Fruit fly (Drosophila melanogaster) whole organism, adult: ENCODE data around the gene CG31189.

Experiments used
- CG12768 ChIP-seq: fragments of 200-800 bp; sonication (Bioruptor generic); optimal IDR thresholded peaks from 2 replicates; lab custom pipeline; 2017; ENCODE audit warnings: missing biosample characterization, missing genetic modification characterization, mild to moderate bottlenecking, moderate library complexity, missing genetic modification reagents
- CG14711 ChIP-seq: fragments of 200-800 bp; sonication (Bioruptor generic); optimal IDR thresholded peaks from 2 replicates; lab custom pipeline; 2018; ENCODE audit warnings: missing biosample characterization, mild to moderate bottlenecking, missing genetic modification characterization, moderate library complexity
- CG1620 ChIP-seq: fragments of 200-800 bp; sonication (Bioruptor generic); optimal IDR thresholded peaks from 2 replicates; lab custom pipeline; 2016; ENCODE audit warnings: missing biosample characterization, missing genetic modification characterization
- CG33017 ChIP-seq: fragments of 200-800 bp; sonication (Bioruptor generic); optimal IDR thresholded peaks from 2 replicates; lab custom pipeline; 2018; ENCODE audit warnings: missing biosample characterization, mild to moderate bottlenecking, missing genetic modification characterization, moderate library complexity
- CG5204 ChIP-seq: fragments of 200-800 bp; sonication (Bioruptor generic); optimal IDR thresholded peaks from 2 replicates; lab custom pipeline; 2016; ENCODE audit warnings: missing biosample characterization, missing genetic modification characterization
- CG7101 ChIP-seq: fragments of 200-800 bp; sonication (Bioruptor generic); optimal IDR thresholded peaks from 2 replicates; lab custom pipeline; 2018; ENCODE audit warnings: missing biosample characterization, mild to moderate bottlenecking, missing genetic modification characterization, moderate library complexity
- Crg-1 ChIP-seq: fragments of 200-800 bp; sonication (Bioruptor generic); optimal IDR thresholded peaks from 2 replicates; lab custom pipeline; 2016; ENCODE audit warnings: missing biosample characterization, missing genetic modification characterization
- kay ChIP-seq: fragments of 200-800 bp; sonication (Bioruptor generic); peaks from one replicate; lab custom pipeline; 2016; ENCODE audit warnings: missing biosample characterization, missing genetic modification characterization, borderline replicate concordance
- tj ChIP-seq: fragments of 200-800 bp; sonication (Bioruptor generic); optimal IDR thresholded peaks from 3 replicates; lab custom pipeline; 2017; ENCODE audit warnings: missing biosample characterization, mild to moderate bottlenecking, missing genetic modification characterization, moderate library complexity
- toe ChIP-seq: fragments of 200-800 bp; sonication (Bioruptor generic); optimal IDR thresholded peaks from 2 replicates; lab custom pipeline; 2016; ENCODE audit warnings: missing biosample characterization, missing genetic modification characterization

DNA sequence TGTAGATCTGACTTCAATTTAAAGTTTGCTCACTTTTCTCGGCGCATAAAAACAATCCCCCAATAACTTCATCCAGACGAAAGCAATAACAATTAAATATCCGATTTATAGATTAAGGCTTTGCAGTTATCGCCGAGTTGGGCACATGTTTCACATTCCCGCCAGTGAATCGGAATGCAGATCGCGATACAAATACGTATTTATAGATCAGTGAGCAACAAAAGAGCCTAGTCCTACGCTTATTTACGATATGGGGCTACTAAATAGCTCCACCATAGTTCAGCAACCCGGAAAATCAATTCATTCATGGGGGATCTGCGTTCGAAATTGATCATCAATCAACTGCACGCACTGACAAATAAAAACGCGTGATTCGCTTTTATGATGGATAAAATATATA is 46.4 kb upstream of the CG31189 start:
- TF ChIP-seq Crg-1 (GFP tag; lab: Kevin White, UChicago) (no peak), toe (no peak), CG33017 (tag; lab: Kevin White, UChicago) (no peak), kay (GFP tag; lab: Kevin White, UChicago) (no peak), CG7101 (tag; lab: Kevin White, UChicago) (no peak), CG14711 (tag; lab: Kevin White, UChicago) (no peak), CG1620 (GFP tag; lab: Kevin White, UChicago) (no peak), CG5204 (GFP tag; lab: Kevin White, UChicago) (no peak), tj (GFP tag; lab: Kevin White, UChicago) (no peak), CG12768 (no peak)
